Worm (Caenorhabditis elegans) whole organism, L2 larva: Measurements from ENCODE around the gene W02A2.9.

Experiments used
- C34F6.9 ChIP-seq: fragments of 150-350 bp; optimal IDR thresholded peaks from 2 replicates; lab custom pipeline; 2014; ENCODE audit warnings: missing biosample characterization, missing genetic modification characterization
- F13H6.1 ChIP-seq: sonication (generic microtip); optimal IDR thresholded peaks from 2 replicates; lab custom pipeline; 2016; ENCODE audit warnings: missing genetic modification characterization, missing compliant biosample characterization
- R02D3.7 ChIP-seq: fragments of 150-350 bp; optimal IDR thresholded peaks from 2 replicates; lab custom pipeline; 2014; ENCODE audit warnings: missing biosample characterization, missing genetic modification characterization
- Y55F3AM.14 ChIP-seq: fragments of 200-800 bp; sonication (Bioruptor generic); optimal IDR thresholded peaks from 2 replicates; lab custom pipeline; 2018; ENCODE audit warnings: mild to moderate bottlenecking, missing genetic modification characterization, missing compliant biosample characterization
- ZK546.5 ChIP-seq: sonication (generic microtip); optimal IDR thresholded peaks from 2 replicates; lab custom pipeline; 2017; ENCODE audit warnings: missing biosample characterization, missing genetic modification characterization
- alr-1 ChIP-seq: fragments of 150-350 bp; optimal IDR thresholded peaks from 2 replicates; lab custom pipeline; 2014; ENCODE audit warnings: missing biosample characterization, missing genetic modification characterization
- aly-2 ChIP-seq: fragments of 150-350 bp; optimal IDR thresholded peaks from 2 replicates; lab custom pipeline; 2014; ENCODE audit warnings: missing biosample characterization, missing genetic modification characterization
- ama-1 ChIP-seq: fragments of 150-350 bp; optimal IDR thresholded peaks from 2 replicates; lab custom pipeline; 2018; ENCODE audit warnings: inconsistent platforms
- blmp-1 ChIP-seq: sonication (generic microtip); optimal IDR thresholded peaks from 2 replicates; lab custom pipeline; 2017; ENCODE audit warnings: missing genetic modification characterization, mild to moderate bottlenecking, missing compliant biosample characterization, antibody characterized with exemption, moderate library complexity; ENCODE audit not compliant: insufficient read depth
- ceh-16 ChIP-seq: fragments of 150-350 bp; optimal IDR thresholded peaks from 2 replicates; lab custom pipeline; 2014; ENCODE audit warnings: missing biosample characterization, missing genetic modification characterization
- ceh-82 ChIP-seq: fragments of 150-350 bp; optimal IDR thresholded peaks from 2 replicates; lab custom pipeline; 2014; ENCODE audit warnings: missing biosample characterization, missing genetic modification characterization
- crh-2 ChIP-seq: sonication (generic microtip); optimal IDR thresholded peaks from 2 replicates; lab custom pipeline; 2017; ENCODE audit warnings: missing biosample characterization, missing genetic modification characterization
- dmd-4 ChIP-seq: sonication (generic microtip); optimal IDR thresholded peaks from 2 replicates; lab custom pipeline; 2017; ENCODE audit warnings: missing biosample characterization, missing genetic modification characterization
- egl-27 ChIP-seq: sonication (generic microtip); optimal IDR thresholded peaks from 3 replicates; lab custom pipeline; 2017; ENCODE audit warnings: missing biosample characterization, missing genetic modification reagents, missing genetic modification characterization
- elt-1 ChIP-seq: fragments of 150-350 bp; optimal IDR thresholded peaks from 2 replicates; lab custom pipeline; 2014; ENCODE audit warnings: missing biosample characterization, missing genetic modification characterization
- elt-3 ChIP-seq: sonication (generic microtip); optimal IDR thresholded peaks from 2 replicates; lab custom pipeline; 2017; ENCODE audit warnings: missing biosample characterization, missing genetic modification characterization
- fos-1 ChIP-seq: fragments of 150-350 bp; optimal IDR thresholded peaks from 2 replicates; lab custom pipeline; 2014; ENCODE audit warnings: missing biosample characterization, missing genetic modification characterization
- gmeb-1 ChIP-seq: fragments of 150-350 bp; optimal IDR thresholded peaks from 2 replicates; lab custom pipeline; 2014; ENCODE audit warnings: missing biosample characterization, missing genetic modification characterization
- lin-11 ChIP-seq: fragments of 150-350 bp; sonication (generic microtip); optimal IDR thresholded peaks from 2 replicates; lab custom pipeline; 2014; ENCODE audit warnings: missing biosample characterization, missing genetic modification characterization, inconsistent platforms, mixed read lengths
- lin-13 ChIP-seq: fragments of 150-350 bp; optimal IDR thresholded peaks from 2 replicates; lab custom pipeline; 2014; ENCODE audit warnings: missing biosample characterization, missing genetic modification reagents, missing genetic modification characterization
- lin-39 ChIP-seq: fragments of 150-350 bp; optimal IDR thresholded peaks from 2 replicates; lab custom pipeline; 2014; ENCODE audit warnings: missing biosample characterization, missing genetic modification reagents, missing genetic modification characterization
- lsy-2 ChIP-seq, 2 experiments: fragments of 150-350 bp in 1 of 2; sonication (generic microtip) in 1 of 2; optimal IDR thresholded peaks; 2 replicates each; lab custom pipeline; 2014 to 2017; ENCODE audit warnings: missing biosample characterization in 2 of 2, missing genetic modification characterization in 2 of 2
- mbf-1 ChIP-seq: sonication (generic microtip); optimal IDR thresholded peaks from 2 replicates; lab custom pipeline; 2017; ENCODE audit warnings: missing biosample characterization, missing genetic modification characterization
- nhr-10 ChIP-seq: sonication (generic microtip); optimal IDR thresholded peaks from 2 replicates; lab custom pipeline; 2017; ENCODE audit warnings: missing biosample characterization, missing genetic modification characterization
- nhr-12 ChIP-seq: fragments of 150-350 bp; optimal IDR thresholded peaks from 2 replicates; lab custom pipeline; 2014; ENCODE audit warnings: missing biosample characterization, missing genetic modification characterization
- nhr-129 ChIP-seq: fragments of 150-350 bp; optimal IDR thresholded peaks from 2 replicates; lab custom pipeline; 2014; ENCODE audit warnings: missing biosample characterization, missing genetic modification characterization
- nhr-21 ChIP-seq: fragments of 150-350 bp; optimal IDR thresholded peaks from 2 replicates; lab custom pipeline; 2014; ENCODE audit warnings: missing biosample characterization, missing genetic modification characterization
- nhr-237 ChIP-seq: fragments of 150-350 bp; optimal IDR thresholded peaks from 2 replicates; lab custom pipeline; 2014; ENCODE audit warnings: missing biosample characterization, missing genetic modification characterization
- nhr-25 ChIP-seq: fragments of 150-350 bp; sonication (generic microtip); optimal IDR thresholded peaks from 3 replicates; lab custom pipeline; 2014; ENCODE audit warnings: missing biosample characterization, missing genetic modification characterization
- nhr-6 ChIP-seq: fragments of 150-350 bp; optimal IDR thresholded peaks from 2 replicates; lab custom pipeline; 2014; ENCODE audit warnings: missing biosample characterization, missing genetic modification characterization
- nhr-77 ChIP-seq: fragments of 150-350 bp; optimal IDR thresholded peaks from 2 replicates; lab custom pipeline; 2014; ENCODE audit warnings: missing biosample characterization, missing genetic modification characterization
- peb-1 ChIP-seq: fragments of 150-350 bp; optimal IDR thresholded peaks from 2 replicates; lab custom pipeline; 2014; ENCODE audit warnings: missing biosample characterization, missing genetic modification characterization
- sem-4 ChIP-seq: fragments of 150-350 bp; optimal IDR thresholded peaks from 2 replicates; lab custom pipeline; 2014; ENCODE audit warnings: missing biosample characterization, missing genetic modification reagents, missing genetic modification characterization
- skn-1 ChIP-seq: sonication (generic microtip); optimal IDR thresholded peaks from 2 replicates; lab custom pipeline; 2017; ENCODE audit warnings: missing biosample characterization, missing genetic modification characterization
- sma-3 ChIP-seq: sonication (generic microtip); optimal IDR thresholded peaks from 2 replicates; lab custom pipeline; 2016; ENCODE audit warnings: missing genetic modification reagents, missing genetic modification characterization, missing compliant biosample characterization
- sma-9 ChIP-seq, 2 experiments: fragments of 150-350 bp in 1 of 2; sonication (generic microtip) in 1 of 2; optimal IDR thresholded peaks; 2 replicates each; lab custom pipeline; 2014 to 2016; ENCODE audit warnings: missing genetic modification characterization in 2 of 2, mild to moderate bottlenecking in 1 of 2, missing biosample characterization in 1 of 2, missing compliant biosample characterization in 1 of 2, missing genetic modification reagents in 1 of 2, moderate library complexity in 1 of 2
- snpc-4 ChIP-seq: fragments of 150-350 bp; optimal IDR thresholded peaks from 2 replicates; lab custom pipeline; 2014; ENCODE audit warnings: missing biosample characterization, missing genetic modification characterization
- unc-55 ChIP-seq: fragments of 150-350 bp; sonication (generic microtip); optimal IDR thresholded peaks from 3 replicates; lab custom pipeline; 2014; ENCODE audit warnings: missing biosample characterization, missing genetic modification reagents, missing genetic modification characterization
- unc-62 ChIP-seq: fragments of 150-350 bp; optimal IDR thresholded peaks from 2 replicates; lab custom pipeline; 2014; ENCODE audit warnings: missing biosample characterization, missing genetic modification reagents, missing genetic modification characterization
- ztf-1 ChIP-seq: fragments of 200-800 bp; sonication (Bioruptor generic); conservative IDR thresholded peaks from 2 replicates; pipeline ENCODE4 v1.3.6; 2022; ENCODE audit warnings: missing genetic modification characterization, missing compliant biosample characterization
- ztf-11 ChIP-seq: sonication (generic microtip); optimal IDR thresholded peaks from 2 replicates; lab custom pipeline; 2017; ENCODE audit warnings: missing biosample characterization, missing genetic modification characterization
- ztf-4 ChIP-seq: fragments of 150-350 bp; optimal IDR thresholded peaks from 2 replicates; lab custom pipeline; 2014; ENCODE audit warnings: missing biosample characterization, missing genetic modification characterization

W02A2.9 gene

ce11 chrIV:13313156-13313555 lies 34.3 kb upstream of the W02A2.9 start:
- TF ChIP-seq lin-11 (tag; lab: Kevin White, UChicago): no peak
- TF ChIP-seq gmeb-1 (tag; lab: Kevin White, UChicago): no peak
- no peak for TF ChIP-seq ama-1 (lab: Kevin White, UChicago)
- peak; percentile 36 for TF ChIP-seq nhr-129 (tag; lab: Kevin White, UChicago)
- peak; percentile 4 for TF ChIP-seq fos-1
- TF ChIP-seq aly-2 (tag; lab: Kevin White, UChicago): no peak
- TF ChIP-seq nhr-25: no peak
- TF ChIP-seq snpc-4 (tag; lab: Kevin White, UChicago): no peak
- TF ChIP-seq sma-9 (GFP tag; optimal IDR thresholded peaks at IDR 0.05; lab: Kevin White, UChicago): peak; percentile 3
- TF ChIP-seq sma-9 (tag; optimal IDR thresholded peaks at IDR 0.05; lab: Kevin White, UChicago): no peak
- TF ChIP-seq F13H6.1 (tag; lab: Kevin White, UChicago): no peak
- no peak for TF ChIP-seq skn-1
- TF ChIP-seq egl-27 (tag; lab: Kevin White, UChicago): no peak

- TF ChIP-seq nhr-21 (tag; lab: Kevin White, UChicago) (peak; percentile 0), F13H6.1 (tag; lab: Kevin White, UChicago) (peak; percentile 60), sma-3 (peak; percentile 23), fos-1 (peak; percentile 88), ZK546.5 (tag; lab: Kevin White, UChicago) (no peak), ztf-11 (tag; lab: Kevin White, UChicago) (no peak), lsy-2 (tag; optimal IDR thresholded peaks at IDR 0.05; lab: Kevin White, UChicago) (peak in 1 of 2 experiments; percentile 8), nhr-129 (tag; lab: Kevin White, UChicago) (peak; percentile 22), lin-13 (GFP tag; lab: Kevin White, UChicago) (peak; percentile 11), egl-27 (tag; lab: Kevin White, UChicago) (no peak), crh-2 (tag; lab: Kevin White, UChicago) (peak; percentile 93), C34F6.9 (peak; percentile 9), sma-9 (GFP tag; optimal IDR thresholded peaks at IDR 0.05; lab: Kevin White, UChicago) (peak; percentile 73), sma-9 (tag; optimal IDR thresholded peaks at IDR 0.05; lab: Kevin White, UChicago) (no peak), alr-1 (tag; lab: Kevin White, UChicago) (no peak)
These were observed 33.3 kb upstream of the W02A2.9 start for ce11 chrIV:13314181-13314580.

- TF ChIP-seq ztf-1: no peak
- TF ChIP-seq dmd-4: no peak
- TF ChIP-seq nhr-10 (tag; lab: Kevin White, UChicago): no peak
- no peak for TF ChIP-seq unc-55 (GFP tag; lab: Kevin White, UChicago)
- no peak for TF ChIP-seq sma-3
- TF ChIP-seq fos-1: no peak
- no peak for TF ChIP-seq nhr-25
- TF ChIP-seq nhr-6 (tag; lab: Kevin White, UChicago): no peak
- TF ChIP-seq Y55F3AM.14 (GFP tag; lab: Kevin White, UChicago): no peak
- no peak for TF ChIP-seq nhr-237 (tag; lab: Kevin White, UChicago)
- TF ChIP-seq R02D3.7 (tag; lab: Kevin White, UChicago): no peak
- no peak for TF ChIP-seq egl-27 (tag; lab: Kevin White, UChicago)
- TF ChIP-seq lin-11 (tag; lab: Kevin White, UChicago): no peak
These were observed 32.1 kb upstream of the W02A2.9 start, which contains the start of gene fat-1 for ce11 chrIV:13315344-13315743. Gene fat-1, plus strand, starts transcription at chrIV:13315644.

- TF ChIP-seq lin-13 (GFP tag; lab: Kevin White, UChicago) (peak; percentile 60), nhr-77 (tag; lab: Kevin White, UChicago) (no peak), ama-1 (lab: Kevin White, UChicago) (peak; percentile 18), ZK546.5 (tag; lab: Kevin White, UChicago) (no peak), ceh-82 (no peak), elt-3 (no peak), nhr-237 (tag; lab: Kevin White, UChicago) (no peak), aly-2 (tag; lab: Kevin White, UChicago) (no peak), alr-1 (tag; lab: Kevin White, UChicago) (no peak), unc-62 (GFP tag; lab: Kevin White, UChicago) (no peak), nhr-21 (tag; lab: Kevin White, UChicago) (peak; percentile 88), unc-55 (GFP tag; lab: Kevin White, UChicago) (no peak), nhr-129 (tag; lab: Kevin White, UChicago) (peak; percentile 59), lsy-2 (tag; optimal IDR thresholded peaks at IDR 0.05; lab: Kevin White, UChicago) (peak in 1 of 2 experiments; percentile 43), peb-1 (tag; lab: Kevin White, UChicago) (no peak), egl-27 (tag; lab: Kevin White, UChicago) (peak; percentile 22), fos-1 (peak; percentile 86), F13H6.1 (tag; lab: Kevin White, UChicago) (no peak), ztf-1 (no peak), nhr-25 (peak; percentile 40), elt-1 (tag; lab: Kevin White, UChicago) (no peak), sem-4 (tag; lab: Kevin White, UChicago) (no peak), mbf-1 (tag; lab: Kevin White, UChicago) (no peak), sma-9 (GFP tag; optimal IDR thresholded peaks at IDR 0.05; lab: Kevin White, UChicago) (peak; percentile 81), sma-9 (tag; optimal IDR thresholded peaks at IDR 0.05; lab: Kevin White, UChicago) (no peak), ztf-4 (tag; lab: Kevin White, UChicago) (no peak), Y55F3AM.14 (GFP tag; lab: Kevin White, UChicago) (peak; percentile 8), gmeb-1 (tag; lab: Kevin White, UChicago) (peak; percentile 51), nhr-12 (tag; lab: Kevin White, UChicago) (no peak), snpc-4 (tag; lab: Kevin White, UChicago) (no peak), nhr-10 (tag; lab: Kevin White, UChicago) (no peak), dmd-4 (no peak), lin-39 (no peak), blmp-1 (peak; percentile 6), ceh-16 (no peak), sma-3 (peak; percentile 61)
These were observed 28.7 kb upstream of the W02A2.9 start for ce11 chrIV:13318773-13319172.
